Worm (Caenorhabditis elegans) whole organism, L1 larva: Measurements from ENCODE around the gene F21C10.5.

Experiments
- C04F5.9 ChIP-seq: sonication (generic microtip); optimal IDR thresholded peaks from 2 replicates; lab custom pipeline; 2016; ENCODE audit warnings: missing genetic modification characterization, missing compliant biosample characterization
- C34B4.2 ChIP-seq: sonication (generic microtip); optimal IDR thresholded peaks from 2 replicates; lab custom pipeline; 2017; ENCODE audit warnings: mild to moderate bottlenecking, missing genetic modification characterization, missing compliant biosample characterization
- aha-1 ChIP-seq: fragments of 150-350 bp; optimal IDR thresholded peaks from 2 replicates; lab custom pipeline; 2014; ENCODE audit warnings: missing biosample characterization, missing genetic modification characterization
- alr-1 ChIP-seq: fragments of 200-800 bp; sonication (Bioruptor generic); optimal IDR thresholded peaks from 2 replicates; lab custom pipeline; 2018; ENCODE audit warnings: borderline replicate concordance, mild to moderate bottlenecking, missing genetic modification characterization, missing compliant biosample characterization
- aly-2 ChIP-seq: fragments of 150-350 bp; optimal IDR thresholded peaks from 2 replicates; lab custom pipeline; 2014; ENCODE audit warnings: missing biosample characterization, missing genetic modification characterization
- ama-1 ChIP-seq: fragments of 150-350 bp; optimal IDR thresholded peaks from 2 replicates; lab custom pipeline; 2014
- blmp-1 ChIP-seq: fragments of 150-350 bp; optimal IDR thresholded peaks from 2 replicates; lab custom pipeline; 2014; ENCODE audit warnings: missing biosample characterization, missing genetic modification characterization
- efl-1 ChIP-seq, 4 experiments: fragments of 150-350 bp; optimal IDR thresholded peaks in 3 of 4; peaks in 1 of 4; 1 replicate in 1 of 4; 2 replicates in 3 of 4; lab custom pipeline; 2014; ENCODE audit warnings: missing biosample characterization in 2 of 4, missing genetic modification characterization in 2 of 4, missing genetic modification reagents in 2 of 4
- efl-3 ChIP-seq: fragments of 200-800 bp; sonication (Bioruptor generic); optimal IDR thresholded peaks from 2 replicates; lab custom pipeline; 2018; ENCODE audit warnings: mild to moderate bottlenecking, missing genetic modification characterization, missing compliant biosample characterization
- egl-13 ChIP-seq: sonication (generic microtip); optimal IDR thresholded peaks from 2 replicates; lab custom pipeline; 2016; ENCODE audit warnings: missing genotype, missing genetic modification reagents, missing genetic modification characterization, missing compliant biosample characterization
- elt-2 ChIP-seq: sonication (generic microtip); optimal IDR thresholded peaks from 2 replicates; lab custom pipeline; 2016; ENCODE audit warnings: missing genetic modification characterization, mild to moderate bottlenecking, inconsistent platforms, missing compliant biosample characterization, missing genetic modification reagents
- elt-3 ChIP-seq, 6 experiments: fragments of 150-350 bp in 1 of 6; sonication (generic microtip); optimal IDR thresholded peaks; 2 replicates each; lab custom pipeline; 2017 to 2018; ENCODE audit warnings: missing biosample characterization in 6 of 6, missing genetic modification characterization in 6 of 6, inconsistent platforms in 1 of 6
- fkh-10 ChIP-seq: sonication (generic microtip); optimal IDR thresholded peaks from 2 replicates; lab custom pipeline; 2017; ENCODE audit warnings: missing biosample characterization, missing genetic modification reagents, missing genetic modification characterization
- fkh-8 ChIP-seq: sonication (generic microtip); optimal IDR thresholded peaks from 2 replicates; lab custom pipeline; 2016; ENCODE audit warnings: mild to moderate bottlenecking, missing genetic modification characterization, missing compliant biosample characterization
- fos-1 ChIP-seq: fragments of 150-350 bp; optimal IDR thresholded peaks from 2 replicates; lab custom pipeline; 2014; ENCODE audit warnings: missing biosample characterization, missing genetic modification characterization
- grh-1 ChIP-seq: fragments of 200-800 bp; sonication (Bioruptor generic); IDR thresholded peaks from 2 replicates; pipeline ENCODE4 v1.3.6; 2022; ENCODE audit warnings: missing genetic modification reagents, missing genetic modification characterization, missing compliant biosample characterization
- hlh-17 ChIP-seq: fragments of 200-800 bp; sonication (Bioruptor generic); optimal IDR thresholded peaks from 2 replicates; lab custom pipeline; 2018; ENCODE audit warnings: missing genetic modification characterization, mild to moderate bottlenecking, missing compliant biosample characterization, moderate library complexity, borderline replicate concordance
- irx-1 ChIP-seq: sonication (generic microtip); optimal IDR thresholded peaks from 2 replicates; lab custom pipeline; 2016; ENCODE audit warnings: missing genetic modification characterization, missing compliant biosample characterization
- jun-1 ChIP-seq: fragments of 150-350 bp; optimal IDR thresholded peaks from 2 replicates; lab custom pipeline; 2014; ENCODE audit warnings: missing biosample characterization, missing genetic modification reagents, missing genetic modification characterization
- lin-14 ChIP-seq: fragments of 200-800 bp; sonication (Bioruptor generic); optimal IDR thresholded peaks from 2 replicates; lab custom pipeline; 2018; ENCODE audit warnings: mild to moderate bottlenecking, missing genetic modification characterization, moderate library complexity, missing compliant biosample characterization
- lin-35 ChIP-seq, 2 experiments: fragments of 150-350 bp; optimal IDR thresholded peaks; 2 replicates each; lab custom pipeline; 2014; ENCODE audit warnings: missing biosample characterization in 2 of 2, missing genetic modification characterization in 2 of 2, missing genetic modification reagents in 2 of 2
- mdl-1 ChIP-seq, 2 experiments: fragments of 150-350 bp; optimal IDR thresholded peaks; 2 replicates each; lab custom pipeline; 2014 to 2017; ENCODE audit warnings: missing biosample characterization in 2 of 2, missing genetic modification characterization in 2 of 2, inconsistent platforms in 1 of 2
- mef-2 ChIP-seq: fragments of 150-350 bp; optimal IDR thresholded peaks from 2 replicates; lab custom pipeline; 2014; ENCODE audit warnings: missing biosample characterization, missing genetic modification characterization
- nhr-12 ChIP-seq: sonication (generic microtip); optimal IDR thresholded peaks from 2 replicates; lab custom pipeline; 2017; ENCODE audit warnings: missing biosample characterization, missing genetic modification characterization
- nhr-19 ChIP-seq: fragments of 200-800 bp; sonication (Bioruptor generic); conservative IDR thresholded peaks from 2 replicates; pipeline ENCODE4 v1.3.6; 2022; ENCODE audit warnings: missing genetic modification characterization, missing compliant biosample characterization
- nhr-20 ChIP-seq: sonication (generic microtip); optimal IDR thresholded peaks from 2 replicates; lab custom pipeline; 2016; ENCODE audit warnings: mild to moderate bottlenecking, missing genetic modification characterization, missing compliant biosample characterization
- nhr-71 ChIP-seq: sonication (generic microtip); optimal IDR thresholded peaks from 2 replicates; lab custom pipeline; 2016; ENCODE audit warnings: mild to moderate bottlenecking, missing genetic modification characterization, moderate library complexity, missing compliant biosample characterization
- nhr-77 ChIP-seq: fragments of 150-350 bp; optimal IDR thresholded peaks from 2 replicates; lab custom pipeline; 2014; ENCODE audit warnings: missing biosample characterization, missing genetic modification characterization
- nhr-85 ChIP-seq: sonication (generic microtip); peaks from one replicate; lab custom pipeline; 2016; ENCODE audit warnings: missing genetic modification characterization, inconsistent platforms, missing compliant biosample characterization
- nhr-90 ChIP-seq: sonication (generic microtip); optimal IDR thresholded peaks from 2 replicates; lab custom pipeline; 2016; ENCODE audit warnings: mild to moderate bottlenecking, missing genetic modification characterization, missing compliant biosample characterization; ENCODE audit not compliant: poor library complexity
- pqm-1 ChIP-seq: sonication (generic microtip); optimal IDR thresholded peaks from 3 replicates; lab custom pipeline; 2017; ENCODE audit warnings: missing biosample characterization, missing genetic modification characterization
- rnt-1 ChIP-seq: sonication (generic microtip); optimal IDR thresholded peaks from 2 replicates; lab custom pipeline; 2016; ENCODE audit warnings: mild to moderate bottlenecking, missing genetic modification characterization, moderate library complexity, missing compliant biosample characterization
- skn-1 ChIP-seq: fragments of 150-350 bp; optimal IDR thresholded peaks from 2 replicates; lab custom pipeline; 2014; ENCODE audit warnings: missing biosample characterization, missing genetic modification characterization
- snu-23 ChIP-seq: sonication (generic microtip); optimal IDR thresholded peaks from 2 replicates; lab custom pipeline; 2016; ENCODE audit warnings: missing genetic modification characterization, missing compliant biosample characterization
- sup-37 ChIP-seq: fragments of 200-800 bp; sonication (Bioruptor generic); optimal IDR thresholded peaks from 2 replicates; lab custom pipeline; 2018; ENCODE audit warnings: mild to moderate bottlenecking, missing genetic modification characterization, missing compliant biosample characterization
- tbx-2 ChIP-seq: sonication (generic microtip); optimal IDR thresholded peaks from 2 replicates; lab custom pipeline; 2016; ENCODE audit warnings: missing genetic modification characterization, missing compliant biosample characterization
- unc-130 ChIP-seq: fragments of 150-350 bp; optimal IDR thresholded peaks from 2 replicates; lab custom pipeline; 2017; ENCODE audit warnings: missing biosample characterization, missing genetic modification characterization, inconsistent platforms
- unc-62 ChIP-seq: fragments of 150-350 bp; optimal IDR thresholded peaks from 2 replicates; lab custom pipeline; 2014; ENCODE audit warnings: missing biosample characterization, missing genetic modification reagents, missing genetic modification characterization
- unc-86 ChIP-seq: sonication (generic microtip); optimal IDR thresholded peaks from 2 replicates; lab custom pipeline; 2016; ENCODE audit warnings: missing genetic modification characterization, missing compliant biosample characterization
- unc-98 ChIP-seq: fragments of 200-800 bp; sonication (Bioruptor generic); IDR thresholded peaks from 2 replicates; pipeline ENCODE4 v1.3.6; 2022; ENCODE audit warnings: missing genetic modification characterization, missing compliant biosample characterization
- vab-15 ChIP-seq: sonication (generic microtip); optimal IDR thresholded peaks from 2 replicates; lab custom pipeline; 2017; ENCODE audit warnings: missing genotype, mild to moderate bottlenecking, missing genetic modification characterization, missing compliant biosample characterization
- ztf-11 ChIP-seq, 2 experiments: sonication (generic microtip); optimal IDR thresholded peaks; 2 replicates each; lab custom pipeline; 2016 to 2017; ENCODE audit warnings: missing genetic modification characterization in 2 of 2, missing biosample characterization in 1 of 2, missing compliant biosample characterization in 1 of 2
- ztf-4 ChIP-seq: fragments of 150-350 bp; optimal IDR thresholded peaks from 2 replicates; lab custom pipeline; 2014; ENCODE audit warnings: missing biosample characterization, missing genetic modification characterization

The F21C10.5 gene

ce11 chrV:9078815-9079525 lies 46.5 kb upstream of the F21C10.5 start:
- TF ChIP-seq efl-3 (GFP tag; lab: Kevin White, UChicago) (no peak), C04F5.9 (tag; lab: Kevin White, UChicago) (no peak), elt-3 (tag; optimal IDR thresholded peaks at IDR 0.05; lab: Kevin White, UChicago) (peak in 1 of 6 experiments; percentile 69), nhr-19 (peak; percentile 61), hlh-17 (GFP tag; lab: Kevin White, UChicago) (no peak), unc-62 (GFP tag; lab: Kevin White, UChicago) (no peak), nhr-20 (tag; lab: Kevin White, UChicago) (peak; percentile 81), alr-1 (no peak), egl-13 (no peak), nhr-90 (tag; lab: Kevin White, UChicago) (peak; percentile 1), unc-130 (tag; lab: Kevin White, UChicago) (peak; percentile 19), elt-2 (tag; lab: Kevin White, UChicago) (peak; percentile 75), nhr-71 (tag; lab: Kevin White, UChicago) (peak; percentile 37), snu-23 (peak; percentile 37), blmp-1 (tag; lab: Kevin White, UChicago) (peak; percentile 87), lin-35 (GFP tag; optimal IDR thresholded peaks at IDR 0.05; lab: Kevin White, UChicago) (peak in 1 of 2 experiments; percentile 70), fkh-10 (GFP tag; lab: Kevin White, UChicago) (no peak), efl-1 (optimal IDR thresholded peaks at IDR 0.05; lab: Kevin White, UChicago) (no peak), efl-1 (GFP tag; optimal IDR thresholded peaks at IDR 0.05 in 1 of 2; lab: Kevin White, UChicago) (no peak), lin-14 (peak; percentile 35), tbx-2 (peak; percentile 9), mdl-1 (tag; optimal IDR thresholded peaks at IDR 0.05; lab: Kevin White, UChicago) (peak in 1 of 2 experiments; percentile 45), nhr-85 (tag; lab: Kevin White, UChicago) (peak; percentile 78), jun-1 (tag; lab: Kevin White, UChicago) (peak; percentile 26), irx-1 (tag; lab: Kevin White, UChicago) (no peak), skn-1 (tag; lab: Kevin White, UChicago) (peak; percentile 22)

- TF ChIP-seq lin-14 = peak; percentile 11
- no peak for TF ChIP-seq ztf-4 (tag; lab: Kevin White, UChicago)
- peak; percentile 33 for TF ChIP-seq nhr-20 (tag; lab: Kevin White, UChicago)
- TF ChIP-seq nhr-90 (tag; lab: Kevin White, UChicago) = peak; percentile 52
- TF ChIP-seq egl-13 = peak; percentile 14
- TF ChIP-seq efl-1 (optimal IDR thresholded peaks at IDR 0.05; lab: Kevin White, UChicago) = no peak
- peak in 1 of 2 experiments; percentile 89 for TF ChIP-seq efl-1 (GFP tag; optimal IDR thresholded peaks at IDR 0.05 in 1 of 2; lab: Kevin White, UChicago)
- TF ChIP-seq nhr-71 (tag; lab: Kevin White, UChicago) = peak; percentile 46
- TF ChIP-seq lin-35 (GFP tag; optimal IDR thresholded peaks at IDR 0.05; lab: Kevin White, UChicago) = peak in 1 of 2 experiments; percentile 53
- TF ChIP-seq mdl-1 (tag; optimal IDR thresholded peaks at IDR 0.05; lab: Kevin White, UChicago) = peak in 1 of 2 experiments; percentile 65
- TF ChIP-seq tbx-2 = no peak
- no peak for TF ChIP-seq fkh-8 (tag; lab: Kevin White, UChicago)
- peak; percentile 97 for TF ChIP-seq elt-2 (tag; lab: Kevin White, UChicago)
- TF ChIP-seq fos-1 (tag; lab: Kevin White, UChicago) = no peak
- TF ChIP-seq nhr-19 = peak; percentile 25; the same call in 1 of the 2 replicates
- TF ChIP-seq snu-23 = no peak
- no peak for TF ChIP-seq vab-15
- TF ChIP-seq nhr-77 (tag; lab: Kevin White, UChicago) = no peak
These were observed 45.4 kb upstream of the F21C10.5 start for ce11 chrV:9079965-9080432.

ce11 chrV:9081410-9081809 lies 44.0 kb upstream of the F21C10.5 start:
- no peak for TF ChIP-seq nhr-12 (tag; lab: Kevin White, UChicago)
- no peak for TF ChIP-seq sup-37 (GFP tag; lab: Kevin White, UChicago)
- TF ChIP-seq unc-98 (GFP tag; lab: Robert Waterston, UW) = no peak
- no peak for TF ChIP-seq aha-1 (tag; lab: Kevin White, UChicago)
- TF ChIP-seq egl-13 = no peak
- no peak for TF ChIP-seq ztf-11 (tag; optimal IDR thresholded peaks at IDR 0.05; lab: Kevin White, UChicago)
- TF ChIP-seq unc-86 = no peak
- TF ChIP-seq pqm-1 (tag; lab: Kevin White, UChicago) = no peak
- TF ChIP-seq mdl-1 (tag; optimal IDR thresholded peaks at IDR 0.05; lab: Kevin White, UChicago) = peak in 1 of 2 experiments; percentile 7
- TF ChIP-seq snu-23 = no peak
- no peak for TF ChIP-seq grh-1 (GFP tag; lab: Robert Waterston, UW)
- TF ChIP-seq lin-35 (GFP tag; optimal IDR thresholded peaks at IDR 0.05; lab: Kevin White, UChicago) = no peak
- TF ChIP-seq unc-130 (tag; lab: Kevin White, UChicago) = no peak
- peak; percentile 24 for TF ChIP-seq lin-14
- no peak for TF ChIP-seq rnt-1 (tag; lab: Kevin White, UChicago)
- TF ChIP-seq hlh-17 (GFP tag; lab: Kevin White, UChicago) = no peak
- no peak for TF ChIP-seq fkh-10 (GFP tag; lab: Kevin White, UChicago)
- no peak for TF ChIP-seq C34B4.2 (tag; lab: Kevin White, UChicago)
- no peak for TF ChIP-seq mef-2 (tag; lab: Kevin White, UChicago)
- no peak for TF ChIP-seq ama-1 (lab: Kevin White, UChicago)
- peak; percentile 16 for TF ChIP-seq jun-1 (tag; lab: Kevin White, UChicago)
- TF ChIP-seq nhr-19 = no peak
- no peak for TF ChIP-seq aly-2
- TF ChIP-seq fos-1 (tag; lab: Kevin White, UChicago) = no peak
- peak; percentile 26 for TF ChIP-seq elt-2 (tag; lab: Kevin White, UChicago)
